Fruit fly (Drosophila melanogaster): Measurements from ENCODE around the gene CG13051.

DNA sequence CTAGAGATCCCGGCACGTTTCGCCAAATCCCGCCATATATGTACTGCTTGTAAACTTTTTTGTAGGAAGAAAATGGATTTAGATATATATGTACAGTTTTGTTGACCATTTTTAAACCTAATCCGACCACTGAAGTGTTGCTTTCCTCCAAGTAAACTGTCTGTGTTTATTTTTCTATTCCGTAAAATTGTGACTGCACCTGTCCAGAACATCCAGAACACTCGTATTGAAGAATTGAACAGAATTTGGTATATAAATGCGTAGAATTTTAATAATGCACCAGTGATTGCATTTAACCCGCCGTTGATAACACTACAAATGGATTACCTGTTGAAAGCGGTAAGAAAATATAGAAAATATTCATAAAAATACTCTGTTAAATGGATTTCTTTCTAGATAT is 39.1 kb upstream of the CG13051 start, which contains the start of gene CG43249:
- no peak for TF ChIP-seq CG34406 (GFP tag; optimal IDR thresholded peaks at IDR 0.05)
- no peak for TF ChIP-seq svp (GFP tag)
- TF ChIP-seq Lpt (GFP tag; optimal IDR thresholded peaks at IDR 0.05) = no peak
- no peak for TF ChIP-seq Gug (GFP tag; IDR thresholded peaks at IDR 0.05)
- no peak for TF ChIP-seq Sox15 (GFP tag; optimal IDR thresholded peaks at IDR 0.05)
- TF ChIP-seq acj6 (GFP tag; optimal IDR thresholded peaks at IDR 0.05) = no peak

Measured in whole organism, prepupa.